Worm (Caenorhabditis elegans): ENCODE data around the gene Y32G9A.5.

Y32G9A.5 gene

DNA sequence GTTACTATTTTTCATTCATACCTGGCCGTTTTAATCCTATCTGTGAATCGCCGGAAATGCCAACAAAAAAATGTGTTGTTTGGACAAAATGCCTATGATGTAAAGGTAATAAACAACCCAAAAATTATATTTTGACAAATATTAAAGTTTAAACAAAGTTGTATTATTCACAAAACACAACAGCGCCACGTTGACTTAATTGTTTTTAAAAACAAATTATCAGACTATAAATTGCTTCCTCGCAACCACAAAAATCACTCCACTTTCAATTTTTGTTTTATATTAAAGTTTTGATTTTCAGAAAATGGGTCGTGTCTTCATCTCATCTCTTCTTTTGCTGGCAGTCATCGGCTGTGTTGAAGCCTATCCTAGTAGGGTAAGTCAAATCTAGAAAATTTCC lies at the start of gene Y32G9A.5:
Y32G9A.5 (plus strand) TSS at position 301 of the 400 bp plus-strand sequence.
- TF ChIP-seq K09A11.1 (tag; optimal IDR thresholded peaks at IDR 0.05; ENCODE audit: insufficient read depth): no peak
- no peak for TF ChIP-seq ceh-2 (tag; optimal IDR thresholded peaks at IDR 0.05)
- no peak for TF ChIP-seq ceh-30 (tag; optimal IDR thresholded peaks at IDR 0.05)
- TF ChIP-seq tbx-7 (tag; optimal IDR thresholded peaks at IDR 0.05): no peak
- TF ChIP-seq ref-2 (tag; optimal IDR thresholded peaks at IDR 0.05): no peak
- no peak for TF ChIP-seq nhr-11 (tag; optimal IDR thresholded peaks at IDR 0.05)
- TF ChIP-seq sox-4 (tag; optimal IDR thresholded peaks at IDR 0.05): no peak
- no peak for TF ChIP-seq ceh-31 (tag; optimal IDR thresholded peaks at IDR 0.05)

- TF ChIP-seq hlh-30 (tag; optimal IDR thresholded peaks at IDR 0.05; ENCODE audit: insufficient read depth): no peak
Observed at ce11 chrV:1857840-1858239, 49.6 kb upstream of the Y32G9A.5 start.

DNA sequence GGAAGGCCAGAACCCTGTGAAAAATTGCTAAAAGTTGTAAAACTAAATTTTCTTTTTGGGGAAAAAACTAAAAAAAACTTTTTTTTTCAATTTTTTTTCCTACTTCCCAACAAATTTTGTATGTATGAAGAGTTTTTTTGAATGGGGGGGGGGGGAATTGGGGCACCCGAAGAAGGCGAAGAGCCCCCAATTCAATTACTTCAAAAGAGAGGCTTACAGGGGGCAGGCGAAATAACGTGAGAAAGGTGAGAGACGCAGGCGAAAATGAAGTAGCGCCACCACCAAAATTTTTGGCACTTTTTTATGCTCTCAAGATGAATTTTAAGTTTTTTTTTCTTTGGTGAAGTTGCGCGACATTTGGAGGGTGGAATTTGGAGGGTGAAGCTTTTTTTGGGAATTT lies 44.5 kb upstream of the Y32G9A.5 start:
- TF ChIP-seq ceh-31 (tag; optimal IDR thresholded peaks at IDR 0.05) (no peak), madf-2 (tag; optimal IDR thresholded peaks at IDR 0.05) (no peak), elt-4 (tag; optimal IDR thresholded peaks at IDR 0.05) (no peak), lin-11 (tag; optimal IDR thresholded peaks at IDR 0.05) (no peak), unc-42 (tag; optimal IDR thresholded peaks at IDR 0.05) (peak; percentile 78)

DNA sequence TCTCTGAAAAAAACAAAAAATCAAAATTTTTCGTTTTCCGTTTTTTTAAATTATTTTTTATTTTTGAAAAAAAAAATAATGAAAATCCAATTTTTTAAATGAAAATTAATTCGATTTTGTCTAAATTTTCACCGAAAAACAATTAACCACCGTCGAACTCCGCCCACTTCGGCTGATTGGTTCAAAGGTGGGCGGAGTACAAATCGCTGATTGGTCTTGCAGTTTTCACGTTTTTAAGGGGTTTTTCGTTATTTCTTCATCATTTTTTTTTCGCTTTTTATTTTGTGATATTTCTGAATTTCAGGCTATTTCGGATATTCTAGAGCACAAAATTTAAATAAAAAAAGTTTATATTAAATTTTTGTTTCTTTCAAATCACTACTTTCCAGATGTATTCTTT lies 42.5 kb upstream of the Y32G9A.5 start:
- no peak for TF ChIP-seq ceh-19 (GFP tag; optimal IDR thresholded peaks at IDR 0.05)
- TF ChIP-seq nfya-1 (tag; optimal IDR thresholded peaks at IDR 0.05): peak; percentile 86
- TF ChIP-seq dmd-4 (tag; optimal IDR thresholded peaks at IDR 0.05; ENCODE audit: borderline replicate concordance): no peak
- TF ChIP-seq Y22D7AL.16 (tag; optimal IDR thresholded peaks at IDR 0.05): no peak
- no peak for TF ChIP-seq ceh-2 (tag; optimal IDR thresholded peaks at IDR 0.05)
- no peak for TF ChIP-seq hlh-30 (tag; optimal IDR thresholded peaks at IDR 0.05; ENCODE audit: insufficient read depth)
- TF ChIP-seq ceh-22 (tag; optimal IDR thresholded peaks at IDR 0.05): no peak

ce11 chrV:1868025-1868424 lies 39.4 kb upstream of the Y32G9A.5 start:
- TF ChIP-seq F13H6.1 (tag; optimal IDR thresholded peaks at IDR 0.05): no peak
- TF ChIP-seq ttx-3 (tag; optimal IDR thresholded peaks at IDR 0.05): no peak
- no peak for TF ChIP-seq zip-5 (tag; optimal IDR thresholded peaks at IDR 0.05)
- no peak for TF ChIP-seq gmeb-2 (tag; optimal IDR thresholded peaks at IDR 0.05)
- TF ChIP-seq sdc-2 (tag; optimal IDR thresholded peaks at IDR 0.05): no peak
- no peak for TF ChIP-seq ceh-34 (tag; optimal IDR thresholded peaks at IDR 0.05)

- TF ChIP-seq hlh-13 (GFP tag; optimal IDR thresholded peaks at IDR 0.05): peak; percentile 51
- TF ChIP-seq ceh-45 (GFP tag; IDR thresholded peaks at IDR 0.05): peak; percentile 56; the same call in 1 of the 2 replicates
- TF ChIP-seq pros-1 (tag; optimal IDR thresholded peaks at IDR 0.05): no peak
- TF ChIP-seq ceh-48 (tag; optimal IDR thresholded peaks at IDR 0.05): peak; percentile 68
- peak; percentile 62 for TF ChIP-seq gmeb-2 (tag; optimal IDR thresholded peaks at IDR 0.05)
- no peak for TF ChIP-seq ama-1 (optimal IDR thresholded peaks at IDR 0.05)
- TF ChIP-seq hlh-8 (tag; optimal IDR thresholded peaks at IDR 0.05): no peak
- TF ChIP-seq nhr-11 (tag; optimal IDR thresholded peaks at IDR 0.05): no peak
- no peak for TF ChIP-seq tbx-7 (tag; optimal IDR thresholded peaks at IDR 0.05)
- TF ChIP-seq sdc-2 (tag; optimal IDR thresholded peaks at IDR 0.05): peak; percentile 30
- TF ChIP-seq sox-4 (tag; optimal IDR thresholded peaks at IDR 0.05): peak; percentile 64
- TF ChIP-seq hlh-30 (tag; optimal IDR thresholded peaks at IDR 0.05; ENCODE audit: insufficient read depth): peak; percentile 47
- TF ChIP-seq fax-1 (tag; optimal IDR thresholded peaks at IDR 0.05): peak; percentile 37
- TF ChIP-seq Y22D7AL.16 (tag; optimal IDR thresholded peaks at IDR 0.05): peak; percentile 62
- no peak for TF ChIP-seq pqm-1 (tag; optimal IDR thresholded peaks at IDR 0.05)
- no peak for TF ChIP-seq pag-3 (tag; optimal IDR thresholded peaks at IDR 0.05; ENCODE audit: borderline replicate concordance)
- peak; percentile 31 for TF ChIP-seq C38D4.7 (GFP tag; optimal IDR thresholded peaks at IDR 0.05)
- no peak for TF ChIP-seq ceh-6 (GFP tag; optimal IDR thresholded peaks at IDR 0.05)
- peak; percentile 80 for TF ChIP-seq ceh-31 (tag; optimal IDR thresholded peaks at IDR 0.05)
- peak; percentile 83 for TF ChIP-seq nfya-1 (tag; optimal IDR thresholded peaks at IDR 0.05)
- TF ChIP-seq ceh-19 (GFP tag; optimal IDR thresholded peaks at IDR 0.05): peak; percentile 63
- TF ChIP-seq dve-1 (tag; optimal IDR thresholded peaks at IDR 0.05): peak; percentile 66
- TF ChIP-seq K09A11.1 (tag; optimal IDR thresholded peaks at IDR 0.05; ENCODE audit: insufficient read depth): no peak
- TF ChIP-seq ceh-30 (tag; optimal IDR thresholded peaks at IDR 0.05): peak; percentile 67
- peak; percentile 26 for TF ChIP-seq unc-55 (GFP tag; optimal IDR thresholded peaks at IDR 0.05)
- no peak for TF ChIP-seq odd-2 (tag; optimal IDR thresholded peaks at IDR 0.05)
- TF ChIP-seq eyg-1 (tag; optimal IDR thresholded peaks at IDR 0.05): no peak
- peak; percentile 52 for TF ChIP-seq K02D7.2 (tag; optimal IDR thresholded peaks at IDR 0.05)
- TF ChIP-seq zip-5 (tag; optimal IDR thresholded peaks at IDR 0.05): no peak
Observed at ce11 chrV:1868596-1869263, 38.7 kb upstream of the Y32G9A.5 start, which contains the start of gene knl-3. Gene knl-3 (plus strand): TSS chrV:1869213.
